Worm (Caenorhabditis elegans): ENCODE data around the gene fbxl-4.

DNA sequence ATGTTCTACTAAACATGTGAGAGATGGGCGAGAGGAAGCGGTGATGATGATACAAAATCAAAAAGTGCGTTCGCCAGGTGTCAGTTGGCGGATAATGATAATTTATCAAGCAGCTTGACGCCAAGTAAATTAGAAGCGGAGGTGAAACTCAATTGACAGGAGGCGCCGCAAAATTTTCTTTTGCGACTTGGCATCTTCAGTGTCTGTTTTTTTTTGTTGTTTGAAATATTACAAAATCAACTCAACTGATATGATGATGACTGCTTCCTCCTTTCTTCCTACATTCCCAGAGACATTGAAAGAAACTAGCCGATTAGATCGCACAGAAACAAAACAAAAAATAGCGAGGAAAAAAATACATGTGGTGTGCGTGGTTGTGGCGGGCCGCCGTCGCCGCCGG, 12.6 kb upstream of the fbxl-4 start:
- TF ChIP-seq unc-62 (GFP tag; optimal IDR thresholded peaks at IDR 0.05), result no peak
- no peak for TF ChIP-seq ztf-18 (tag; optimal IDR thresholded peaks at IDR 0.05)
- no peak for TF ChIP-seq snpc-4 (GFP tag; optimal IDR thresholded peaks at IDR 0.05)
- TF ChIP-seq snpc-4 (tag; optimal IDR thresholded peaks at IDR 0.05), result no peak
- TF ChIP-seq lin-54 (GFP tag; optimal IDR thresholded peaks at IDR 0.05), result no peak
- TF ChIP-seq ccch-3 (GFP tag; optimal IDR thresholded peaks at IDR 0.05), result no peak
- TF ChIP-seq pha-4 (tag; optimal IDR thresholded peaks at IDR 0.05), result no peak
- TF ChIP-seq ets-4 (GFP tag; optimal IDR thresholded peaks at IDR 0.05), result no peak
- TF ChIP-seq nhr-27 (tag; optimal IDR thresholded peaks at IDR 0.05), result no peak
- TF ChIP-seq ceh-91 (GFP tag; IDR thresholded peaks at IDR 0.05), result no peak
- no peak for TF ChIP-seq let-607 (tag; optimal IDR thresholded peaks at IDR 0.05)
- no peak for TF ChIP-seq ztf-26 (tag; optimal IDR thresholded peaks at IDR 0.05)

Measured in whole organism, young adult.